Worm (Caenorhabditis elegans): ENCODE data around the gene clec-24.

- no peak for TF ChIP-seq nhr-76 (tag; optimal IDR thresholded peaks at IDR 0.05)
- no peak for TF ChIP-seq ham-2 (GFP tag; optimal IDR thresholded peaks at IDR 0.05)
- no peak for TF ChIP-seq unc-62 (GFP tag; optimal IDR thresholded peaks at IDR 0.05)
- no peak for TF ChIP-seq elt-3 (tag; optimal IDR thresholded peaks at IDR 0.05)
- TF ChIP-seq snpc-4 (tag; optimal IDR thresholded peaks at IDR 0.05), result no peak
- TF ChIP-seq mep-1 (tag; optimal IDR thresholded peaks at IDR 0.05), result no peak
- no peak for TF ChIP-seq tbx-8 (GFP tag; optimal IDR thresholded peaks at IDR 0.05)
- no peak for TF ChIP-seq nhr-28 (tag; optimal IDR thresholded peaks at IDR 0.05)
- TF ChIP-seq lin-13 (tag; optimal IDR thresholded peaks at IDR 0.05), result no peak
- no peak for TF ChIP-seq ztf-11 (tag; optimal IDR thresholded peaks at IDR 0.05)
- TF ChIP-seq lsy-2 (tag; optimal IDR thresholded peaks at IDR 0.05), result no peak
- no peak for TF ChIP-seq ces-1 (GFP tag; optimal IDR thresholded peaks at IDR 0.05)
- TF ChIP-seq blmp-1 (tag; optimal IDR thresholded peaks at IDR 0.05), result no peak
These were observed 22.9 kb downstream of the clec-24 start, which contains the start of gene F09C6.13 for ce11 chrV:16884744-16885143.
